Worm (Caenorhabditis elegans) whole organism, L2 larva: Measurements from ENCODE around the gene C16A3.2.

Source experiments
- C34F6.9 ChIP-seq: fragments of 150-350 bp; optimal IDR thresholded peaks from 2 replicates; lab custom pipeline; 2014; ENCODE audit warnings: missing biosample characterization, missing genetic modification characterization
- F13H6.1 ChIP-seq: sonication (generic microtip); optimal IDR thresholded peaks from 2 replicates; lab custom pipeline; 2016; ENCODE audit warnings: missing genetic modification characterization, missing compliant biosample characterization
- R02D3.7 ChIP-seq: fragments of 150-350 bp; optimal IDR thresholded peaks from 2 replicates; lab custom pipeline; 2014; ENCODE audit warnings: missing biosample characterization, missing genetic modification characterization
- Y55F3AM.14 ChIP-seq: fragments of 200-800 bp; sonication (Bioruptor generic); optimal IDR thresholded peaks from 2 replicates; lab custom pipeline; 2018; ENCODE audit warnings: mild to moderate bottlenecking, missing genetic modification characterization, missing compliant biosample characterization
- ZK546.5 ChIP-seq: sonication (generic microtip); optimal IDR thresholded peaks from 2 replicates; lab custom pipeline; 2017; ENCODE audit warnings: missing biosample characterization, missing genetic modification characterization
- alr-1 ChIP-seq: fragments of 150-350 bp; optimal IDR thresholded peaks from 2 replicates; lab custom pipeline; 2014; ENCODE audit warnings: missing biosample characterization, missing genetic modification characterization
- ama-1 ChIP-seq: fragments of 150-350 bp; optimal IDR thresholded peaks from 2 replicates; lab custom pipeline; 2018; ENCODE audit warnings: inconsistent platforms
- blmp-1 ChIP-seq: sonication (generic microtip); optimal IDR thresholded peaks from 2 replicates; lab custom pipeline; 2017; ENCODE audit warnings: missing genetic modification characterization, mild to moderate bottlenecking, missing compliant biosample characterization, antibody characterized with exemption, moderate library complexity; ENCODE audit not compliant: insufficient read depth
- ceh-16 ChIP-seq: fragments of 150-350 bp; optimal IDR thresholded peaks from 2 replicates; lab custom pipeline; 2014; ENCODE audit warnings: missing biosample characterization, missing genetic modification characterization
- ceh-82 ChIP-seq: fragments of 150-350 bp; optimal IDR thresholded peaks from 2 replicates; lab custom pipeline; 2014; ENCODE audit warnings: missing biosample characterization, missing genetic modification characterization
- crh-2 ChIP-seq: sonication (generic microtip); optimal IDR thresholded peaks from 2 replicates; lab custom pipeline; 2017; ENCODE audit warnings: missing biosample characterization, missing genetic modification characterization
- dmd-4 ChIP-seq: sonication (generic microtip); optimal IDR thresholded peaks from 2 replicates; lab custom pipeline; 2017; ENCODE audit warnings: missing biosample characterization, missing genetic modification characterization
- egl-27 ChIP-seq: sonication (generic microtip); optimal IDR thresholded peaks from 3 replicates; lab custom pipeline; 2017; ENCODE audit warnings: missing biosample characterization, missing genetic modification reagents, missing genetic modification characterization
- elt-1 ChIP-seq: fragments of 150-350 bp; optimal IDR thresholded peaks from 2 replicates; lab custom pipeline; 2014; ENCODE audit warnings: missing biosample characterization, missing genetic modification characterization
- elt-3 ChIP-seq: sonication (generic microtip); optimal IDR thresholded peaks from 2 replicates; lab custom pipeline; 2017; ENCODE audit warnings: missing biosample characterization, missing genetic modification characterization
- fos-1 ChIP-seq: fragments of 150-350 bp; optimal IDR thresholded peaks from 2 replicates; lab custom pipeline; 2014; ENCODE audit warnings: missing biosample characterization, missing genetic modification characterization
- gmeb-1 ChIP-seq: fragments of 150-350 bp; optimal IDR thresholded peaks from 2 replicates; lab custom pipeline; 2014; ENCODE audit warnings: missing biosample characterization, missing genetic modification characterization
- lin-11 ChIP-seq: fragments of 150-350 bp; sonication (generic microtip); optimal IDR thresholded peaks from 2 replicates; lab custom pipeline; 2014; ENCODE audit warnings: missing biosample characterization, missing genetic modification characterization, inconsistent platforms, mixed read lengths
- lin-13 ChIP-seq: fragments of 150-350 bp; optimal IDR thresholded peaks from 2 replicates; lab custom pipeline; 2014; ENCODE audit warnings: missing biosample characterization, missing genetic modification reagents, missing genetic modification characterization
- lin-39 ChIP-seq: fragments of 150-350 bp; optimal IDR thresholded peaks from 2 replicates; lab custom pipeline; 2014; ENCODE audit warnings: missing biosample characterization, missing genetic modification reagents, missing genetic modification characterization
- lsy-2 ChIP-seq, 2 experiments: fragments of 150-350 bp in 1 of 2; sonication (generic microtip) in 1 of 2; optimal IDR thresholded peaks; 2 replicates each; lab custom pipeline; 2014 to 2017; ENCODE audit warnings: missing biosample characterization in 2 of 2, missing genetic modification characterization in 2 of 2
- mab-5 ChIP-seq: fragments of 150-350 bp; optimal IDR thresholded peaks from 2 replicates; lab custom pipeline; 2014; ENCODE audit warnings: missing biosample characterization, missing genetic modification characterization
- mbf-1 ChIP-seq: sonication (generic microtip); optimal IDR thresholded peaks from 2 replicates; lab custom pipeline; 2017; ENCODE audit warnings: missing biosample characterization, missing genetic modification characterization
- mdl-1 ChIP-seq, 2 experiments: fragments of 150-350 bp in 1 of 2; sonication (generic microtip) in 1 of 2; optimal IDR thresholded peaks; 2 replicates each; lab custom pipeline; 2017; ENCODE audit warnings: missing biosample characterization in 2 of 2, missing genetic modification characterization in 2 of 2
- nhr-10 ChIP-seq: sonication (generic microtip); optimal IDR thresholded peaks from 2 replicates; lab custom pipeline; 2017; ENCODE audit warnings: missing biosample characterization, missing genetic modification characterization
- nhr-11 ChIP-seq: fragments of 150-350 bp; optimal IDR thresholded peaks from 2 replicates; lab custom pipeline; 2014; ENCODE audit warnings: missing biosample characterization, missing genetic modification characterization
- nhr-129 ChIP-seq: fragments of 150-350 bp; optimal IDR thresholded peaks from 2 replicates; lab custom pipeline; 2014; ENCODE audit warnings: missing biosample characterization, missing genetic modification characterization
- nhr-21 ChIP-seq: fragments of 150-350 bp; optimal IDR thresholded peaks from 2 replicates; lab custom pipeline; 2014; ENCODE audit warnings: missing biosample characterization, missing genetic modification characterization
- nhr-23 ChIP-seq: fragments of 150-350 bp; optimal IDR thresholded peaks from 2 replicates; lab custom pipeline; 2014; ENCODE audit warnings: missing biosample characterization, missing genetic modification reagents, missing genetic modification characterization
- nhr-237 ChIP-seq: fragments of 150-350 bp; optimal IDR thresholded peaks from 2 replicates; lab custom pipeline; 2014; ENCODE audit warnings: missing biosample characterization, missing genetic modification characterization
- nhr-25 ChIP-seq: fragments of 150-350 bp; sonication (generic microtip); optimal IDR thresholded peaks from 3 replicates; lab custom pipeline; 2014; ENCODE audit warnings: missing biosample characterization, missing genetic modification characterization
- nhr-6 ChIP-seq: fragments of 150-350 bp; optimal IDR thresholded peaks from 2 replicates; lab custom pipeline; 2014; ENCODE audit warnings: missing biosample characterization, missing genetic modification characterization
- nhr-77 ChIP-seq: fragments of 150-350 bp; optimal IDR thresholded peaks from 2 replicates; lab custom pipeline; 2014; ENCODE audit warnings: missing biosample characterization, missing genetic modification characterization
- peb-1 ChIP-seq: fragments of 150-350 bp; optimal IDR thresholded peaks from 2 replicates; lab custom pipeline; 2014; ENCODE audit warnings: missing biosample characterization, missing genetic modification characterization
- sem-4 ChIP-seq: fragments of 150-350 bp; optimal IDR thresholded peaks from 2 replicates; lab custom pipeline; 2014; ENCODE audit warnings: missing biosample characterization, missing genetic modification reagents, missing genetic modification characterization
- skn-1 ChIP-seq: sonication (generic microtip); optimal IDR thresholded peaks from 2 replicates; lab custom pipeline; 2017; ENCODE audit warnings: missing biosample characterization, missing genetic modification characterization
- sma-3 ChIP-seq: sonication (generic microtip); optimal IDR thresholded peaks from 2 replicates; lab custom pipeline; 2016; ENCODE audit warnings: missing genetic modification reagents, missing genetic modification characterization, missing compliant biosample characterization
- sma-9 ChIP-seq, 2 experiments: fragments of 150-350 bp in 1 of 2; sonication (generic microtip) in 1 of 2; optimal IDR thresholded peaks; 2 replicates each; lab custom pipeline; 2014 to 2016; ENCODE audit warnings: missing genetic modification characterization in 2 of 2, mild to moderate bottlenecking in 1 of 2, missing biosample characterization in 1 of 2, missing compliant biosample characterization in 1 of 2, missing genetic modification reagents in 1 of 2, moderate library complexity in 1 of 2
- snpc-4 ChIP-seq: fragments of 150-350 bp; optimal IDR thresholded peaks from 2 replicates; lab custom pipeline; 2014; ENCODE audit warnings: missing biosample characterization, missing genetic modification characterization
- unc-39 ChIP-seq: fragments of 150-350 bp; optimal IDR thresholded peaks from 2 replicates; lab custom pipeline; 2014; ENCODE audit warnings: missing biosample characterization, missing genetic modification characterization
- unc-55 ChIP-seq: fragments of 150-350 bp; sonication (generic microtip); optimal IDR thresholded peaks from 3 replicates; lab custom pipeline; 2014; ENCODE audit warnings: missing biosample characterization, missing genetic modification reagents, missing genetic modification characterization
- unc-62 ChIP-seq: fragments of 150-350 bp; optimal IDR thresholded peaks from 2 replicates; lab custom pipeline; 2014; ENCODE audit warnings: missing biosample characterization, missing genetic modification reagents, missing genetic modification characterization
- zag-1 ChIP-seq: fragments of 150-350 bp; optimal IDR thresholded peaks from 2 replicates; lab custom pipeline; 2014; ENCODE audit warnings: missing biosample characterization, missing genetic modification characterization
- ztf-1 ChIP-seq: fragments of 200-800 bp; sonication (Bioruptor generic); conservative IDR thresholded peaks from 2 replicates; pipeline ENCODE4 v1.3.6; 2022; ENCODE audit warnings: missing genetic modification characterization, missing compliant biosample characterization
- ztf-11 ChIP-seq: sonication (generic microtip); optimal IDR thresholded peaks from 2 replicates; lab custom pipeline; 2017; ENCODE audit warnings: missing biosample characterization, missing genetic modification characterization
- ztf-4 ChIP-seq: fragments of 150-350 bp; optimal IDR thresholded peaks from 2 replicates; lab custom pipeline; 2014; ENCODE audit warnings: missing biosample characterization, missing genetic modification characterization

Gene C16A3.2

ce11 chrIII:6399424-6399823 lies 9.8 kb downstream of the C16A3.2 start:
- TF ChIP-seq sma-9 (GFP tag; optimal IDR thresholded peaks at IDR 0.05; lab: Kevin White, UChicago) (no peak), sma-9 (tag; optimal IDR thresholded peaks at IDR 0.05; lab: Kevin White, UChicago) (no peak), lin-13 (GFP tag; lab: Kevin White, UChicago) (no peak), nhr-77 (tag; lab: Kevin White, UChicago) (no peak), peb-1 (tag; lab: Kevin White, UChicago) (no peak), elt-3 (no peak), skn-1 (tag; lab: Kevin White, UChicago) (no peak), dmd-4 (tag; lab: Kevin White, UChicago) (no peak), unc-62 (GFP tag; lab: Kevin White, UChicago) (no peak)

ce11 chrIII:6402346-6402745 lies 12.7 kb downstream of the C16A3.2 start:
- TF ChIP-seq alr-1 (tag; lab: Kevin White, UChicago) (no peak), nhr-10 (no peak), ztf-1 (no peak), lin-39 (tag; lab: Kevin White, UChicago) (no peak), sma-3 (GFP tag; lab: Kevin White, UChicago) (no peak), mdl-1 (tag; optimal IDR thresholded peaks at IDR 0.05; lab: Kevin White, UChicago) (no peak), unc-39 (no peak), nhr-25 (tag; lab: Kevin White, UChicago) (no peak), elt-3 (no peak), unc-62 (GFP tag; lab: Kevin White, UChicago) (no peak), blmp-1 (no peak), dmd-4 (tag; lab: Kevin White, UChicago) (no peak), ceh-16 (tag; lab: Kevin White, UChicago) (no peak), nhr-23 (no peak), lin-13 (GFP tag; lab: Kevin White, UChicago) (peak; percentile 43), nhr-6 (peak; percentile 15), sem-4 (tag; lab: Kevin White, UChicago) (no peak), crh-2 (peak; percentile 97), mbf-1 (tag; lab: Kevin White, UChicago) (no peak), fos-1 (tag; lab: Kevin White, UChicago) (no peak), elt-1 (tag; lab: Kevin White, UChicago) (no peak), ceh-82 (tag; lab: Kevin White, UChicago) (no peak), C34F6.9 (tag; lab: Kevin White, UChicago) (peak; percentile 3), zag-1 (no peak), unc-55 (no peak), lsy-2 (tag; optimal IDR thresholded peaks at IDR 0.05; lab: Kevin White, UChicago) (peak in 1 of 2 experiments; percentile 28), nhr-21 (tag; lab: Kevin White, UChicago) (no peak), lin-11 (no peak), nhr-11 (tag; lab: Kevin White, UChicago) (no peak), ZK546.5 (no peak), peb-1 (tag; lab: Kevin White, UChicago) (no peak), ama-1 (lab: Kevin White, UChicago) (no peak), F13H6.1 (peak; percentile 78), sma-9 (GFP tag; optimal IDR thresholded peaks at IDR 0.05; lab: Kevin White, UChicago) (peak; percentile 68), sma-9 (tag; optimal IDR thresholded peaks at IDR 0.05; lab: Kevin White, UChicago) (no peak), snpc-4 (tag; lab: Kevin White, UChicago) (no peak), nhr-129 (tag; lab: Kevin White, UChicago) (peak; percentile 72), skn-1 (tag; lab: Kevin White, UChicago) (no peak), gmeb-1 (tag; lab: Kevin White, UChicago) (no peak), nhr-237 (no peak), egl-27 (tag; lab: Kevin White, UChicago) (no peak), nhr-77 (tag; lab: Kevin White, UChicago) (no peak), ztf-4 (tag; lab: Kevin White, UChicago) (peak; percentile 37), R02D3.7 (tag; lab: Kevin White, UChicago) (no peak), Y55F3AM.14 (no peak), mab-5 (tag; lab: Kevin White, UChicago) (no peak), ztf-11 (tag; lab: Kevin White, UChicago) (no peak)
